Worm (Caenorhabditis elegans): ENCODE results near the gene nhr-105.

The nhr-105 gene

ce11 chrIV:7016502-7016901 lies 33.5 kb upstream of the nhr-105 start:
- TF ChIP-seq ama-1 (optimal IDR thresholded peaks at IDR 0.05) (no peak), flt-1 (GFP tag; IDR thresholded peaks at IDR 0.05) (no peak), sea-1 (GFP tag; conservative IDR thresholded peaks at IDR 0.05) (no peak), F13C5.2 (tag; optimal IDR thresholded peaks at IDR 0.05) (no peak), tbx-11 (GFP tag; IDR thresholded peaks at IDR 0.05) (no peak), tbx-37 (GFP tag; conservative IDR thresholded peaks at IDR 0.05) (no peak)

- TF ChIP-seq aly-1 (tag; optimal IDR thresholded peaks at IDR 0.05) = no peak
- no peak for TF ChIP-seq tra-4 (tag; optimal IDR thresholded peaks at IDR 0.05)
- no peak for TF ChIP-seq ama-1 (optimal IDR thresholded peaks at IDR 0.05)
- TF ChIP-seq tbx-37 (GFP tag; conservative IDR thresholded peaks at IDR 0.05) = no peak
- TF ChIP-seq scrt-1 (GFP tag; IDR thresholded peaks at IDR 0.05) = no peak
- TF ChIP-seq F13C5.2 (tag; optimal IDR thresholded peaks at IDR 0.05) = no peak
- TF ChIP-seq hmg-4 (GFP tag; optimal IDR thresholded peaks at IDR 0.05) = no peak
- TF ChIP-seq ceh-36 (tag; optimal IDR thresholded peaks at IDR 0.05) = no peak
- TF ChIP-seq sea-1 (GFP tag; conservative IDR thresholded peaks at IDR 0.05) = no peak
- TF ChIP-seq pes-1 (GFP tag; IDR thresholded peaks at IDR 0.05) = no peak
- no peak for TF ChIP-seq B0310.2 (tag; optimal IDR thresholded peaks at IDR 0.05)
- no peak for TF ChIP-seq hmbx-1 (tag; optimal IDR thresholded peaks at IDR 0.05)
- no peak for TF ChIP-seq ets-7 (tag; optimal IDR thresholded peaks at IDR 0.05)
- TF ChIP-seq tbx-11 (GFP tag; IDR thresholded peaks at IDR 0.05) = no peak
- TF ChIP-seq hnd-1 (tag; optimal IDR thresholded peaks at IDR 0.05) = no peak
- TF ChIP-seq ceh-13 (GFP tag; optimal IDR thresholded peaks at IDR 0.05) = no peak
- TF ChIP-seq flt-1 (GFP tag; IDR thresholded peaks at IDR 0.05) = no peak
These were observed 32.8 kb upstream of the nhr-105 start, which contains the start of gene gldi-4 for ce11 chrIV:7017123-7017674. Gene gldi-4 (plus strand): TSS chrIV:7017624.

ce11 chrIV:7018623-7019022 lies 31.3 kb upstream of the nhr-105 start:
- TF ChIP-seq ceh-13 (GFP tag; optimal IDR thresholded peaks at IDR 0.05) (no peak), sea-1 (GFP tag; conservative IDR thresholded peaks at IDR 0.05) (no peak), hmbx-1 (tag; optimal IDR thresholded peaks at IDR 0.05) (no peak), ama-1 (optimal IDR thresholded peaks at IDR 0.05) (no peak), tra-4 (tag; optimal IDR thresholded peaks at IDR 0.05) (no peak), scrt-1 (GFP tag; IDR thresholded peaks at IDR 0.05) (no peak), tbx-11 (GFP tag; IDR thresholded peaks at IDR 0.05) (no peak), F13C5.2 (tag; optimal IDR thresholded peaks at IDR 0.05) (no peak), ceh-36 (tag; optimal IDR thresholded peaks at IDR 0.05) (no peak), aly-1 (tag; optimal IDR thresholded peaks at IDR 0.05) (no peak), B0310.2 (tag; optimal IDR thresholded peaks at IDR 0.05) (no peak), ets-7 (tag; optimal IDR thresholded peaks at IDR 0.05) (no peak), flt-1 (GFP tag; IDR thresholded peaks at IDR 0.05) (no peak), hnd-1 (tag; optimal IDR thresholded peaks at IDR 0.05) (no peak)

ce11 chrIV:7020630-7021029 lies 29.3 kb upstream of the nhr-105 start:
- TF ChIP-seq pes-1 (GFP tag; IDR thresholded peaks at IDR 0.05) (no peak), B0310.2 (tag; optimal IDR thresholded peaks at IDR 0.05) (no peak), tra-4 (tag; optimal IDR thresholded peaks at IDR 0.05) (no peak), tbx-11 (GFP tag; IDR thresholded peaks at IDR 0.05) (no peak), tbx-37 (GFP tag; conservative IDR thresholded peaks at IDR 0.05) (no peak), ets-7 (tag; optimal IDR thresholded peaks at IDR 0.05) (no peak), ceh-13 (GFP tag; optimal IDR thresholded peaks at IDR 0.05) (no peak), hmg-4 (GFP tag; optimal IDR thresholded peaks at IDR 0.05) (no peak), sea-1 (GFP tag; conservative IDR thresholded peaks at IDR 0.05) (no peak), F13C5.2 (tag; optimal IDR thresholded peaks at IDR 0.05) (no peak), ama-1 (optimal IDR thresholded peaks at IDR 0.05) (no peak), hnd-1 (tag; optimal IDR thresholded peaks at IDR 0.05) (no peak), hmbx-1 (tag; optimal IDR thresholded peaks at IDR 0.05) (no peak), flt-1 (GFP tag; IDR thresholded peaks at IDR 0.05) (no peak), aly-1 (tag; optimal IDR thresholded peaks at IDR 0.05) (no peak), scrt-1 (GFP tag; IDR thresholded peaks at IDR 0.05) (no peak), ceh-36 (tag; optimal IDR thresholded peaks at IDR 0.05) (no peak)

ce11 chrIV:7022227-7022626 lies 27.7 kb upstream of the nhr-105 start:
- no peak for TF ChIP-seq hmbx-1 (tag; optimal IDR thresholded peaks at IDR 0.05)
- no peak for TF ChIP-seq ama-1 (optimal IDR thresholded peaks at IDR 0.05)
- no peak for TF ChIP-seq hnd-1 (tag; optimal IDR thresholded peaks at IDR 0.05)
- TF ChIP-seq scrt-1 (GFP tag; IDR thresholded peaks at IDR 0.05) = no peak
- TF ChIP-seq ets-7 (tag; optimal IDR thresholded peaks at IDR 0.05) = no peak
- no peak for TF ChIP-seq flt-1 (GFP tag; IDR thresholded peaks at IDR 0.05)
- TF ChIP-seq tbx-37 (GFP tag; conservative IDR thresholded peaks at IDR 0.05) = no peak
- TF ChIP-seq F13C5.2 (tag; optimal IDR thresholded peaks at IDR 0.05) = no peak
- TF ChIP-seq sea-1 (GFP tag; conservative IDR thresholded peaks at IDR 0.05) = no peak
- TF ChIP-seq B0310.2 (tag; optimal IDR thresholded peaks at IDR 0.05) = no peak
- TF ChIP-seq tra-4 (tag; optimal IDR thresholded peaks at IDR 0.05) = no peak
- no peak for TF ChIP-seq aly-1 (tag; optimal IDR thresholded peaks at IDR 0.05)
- TF ChIP-seq tbx-11 (GFP tag; IDR thresholded peaks at IDR 0.05) = no peak
- no peak for TF ChIP-seq hmg-4 (GFP tag; optimal IDR thresholded peaks at IDR 0.05)
- TF ChIP-seq ceh-13 (GFP tag; optimal IDR thresholded peaks at IDR 0.05) = no peak
- no peak for TF ChIP-seq pes-1 (GFP tag; IDR thresholded peaks at IDR 0.05)
- no peak for TF ChIP-seq ceh-36 (tag; optimal IDR thresholded peaks at IDR 0.05)

- TF ChIP-seq hmg-4 (GFP tag; optimal IDR thresholded peaks at IDR 0.05) = peak; percentile 55
- TF ChIP-seq hmbx-1 (tag; optimal IDR thresholded peaks at IDR 0.05) = no peak
- no peak for TF ChIP-seq scrt-1 (GFP tag; IDR thresholded peaks at IDR 0.05)
- TF ChIP-seq ama-1 (optimal IDR thresholded peaks at IDR 0.05) = no peak
- peak; percentile 68 for TF ChIP-seq F13C5.2 (tag; optimal IDR thresholded peaks at IDR 0.05)
- TF ChIP-seq tbx-37 (GFP tag; conservative IDR thresholded peaks at IDR 0.05) = no peak
- no peak for TF ChIP-seq flt-1 (GFP tag; IDR thresholded peaks at IDR 0.05)
- TF ChIP-seq ceh-13 (GFP tag; optimal IDR thresholded peaks at IDR 0.05) = no peak
- no peak for TF ChIP-seq ceh-36 (tag; optimal IDR thresholded peaks at IDR 0.05)
- TF ChIP-seq pes-1 (GFP tag; IDR thresholded peaks at IDR 0.05) = no peak
These were observed 27.0 kb upstream of the nhr-105 start for ce11 chrIV:7023004-7023403.

DNA sequence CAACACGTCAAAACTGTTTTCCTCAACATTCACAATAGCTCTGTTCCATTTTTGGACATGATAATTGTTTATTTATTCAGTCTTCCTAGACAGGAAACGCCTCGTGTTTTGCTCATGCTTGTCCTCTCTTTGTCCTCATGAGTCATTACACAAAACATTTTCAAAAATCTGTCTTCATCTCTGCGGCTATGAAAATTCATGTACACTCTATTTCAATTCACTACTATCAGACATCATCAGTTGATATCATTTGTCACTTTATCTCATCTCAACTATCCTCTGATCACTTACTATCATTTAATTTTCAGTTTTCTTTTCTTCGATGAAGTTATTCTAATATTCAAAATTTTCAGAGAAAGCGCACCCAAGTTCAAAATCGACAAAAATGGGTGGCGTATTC lies 26.1 kb upstream of the nhr-105 start, which contains the start of gene adah-1:
TSS of gene adah-1 (plus strand) at position 354 of the 400 bp plus-strand sequence.
- no peak for TF ChIP-seq ets-7 (tag; optimal IDR thresholded peaks at IDR 0.05)
- no peak for TF ChIP-seq hnd-1 (tag; optimal IDR thresholded peaks at IDR 0.05)
- no peak for TF ChIP-seq aly-1 (tag; optimal IDR thresholded peaks at IDR 0.05)
- no peak for TF ChIP-seq flt-1 (GFP tag; IDR thresholded peaks at IDR 0.05)
- TF ChIP-seq B0310.2 (tag; optimal IDR thresholded peaks at IDR 0.05) = no peak
- TF ChIP-seq tbx-37 (GFP tag; conservative IDR thresholded peaks at IDR 0.05) = no peak
- no peak for TF ChIP-seq F13C5.2 (tag; optimal IDR thresholded peaks at IDR 0.05)
- no peak for TF ChIP-seq sea-1 (GFP tag; conservative IDR thresholded peaks at IDR 0.05)
- TF ChIP-seq tbx-11 (GFP tag; IDR thresholded peaks at IDR 0.05) = no peak
- no peak for TF ChIP-seq ceh-13 (GFP tag; optimal IDR thresholded peaks at IDR 0.05)
- no peak for TF ChIP-seq ceh-36 (tag; optimal IDR thresholded peaks at IDR 0.05)
- no peak for TF ChIP-seq hmbx-1 (tag; optimal IDR thresholded peaks at IDR 0.05)
- TF ChIP-seq scrt-1 (GFP tag; IDR thresholded peaks at IDR 0.05) = no peak
- TF ChIP-seq ama-1 (optimal IDR thresholded peaks at IDR 0.05) = no peak
- no peak for TF ChIP-seq tra-4 (tag; optimal IDR thresholded peaks at IDR 0.05)
- TF ChIP-seq pes-1 (GFP tag; IDR thresholded peaks at IDR 0.05) = no peak
- TF ChIP-seq hmg-4 (GFP tag; optimal IDR thresholded peaks at IDR 0.05) = no peak

Data from whole organism, early embryonic.